Worm (Caenorhabditis elegans) whole organism, midembryonic: ENCODE results near the gene Y51B9A.7.

ENCODE experiments used
- cog-1 ChIP-seq: sonication (generic microtip); optimal IDR thresholded peaks from 2 replicates; lab custom pipeline; 2016; ENCODE audit warnings: missing genetic modification characterization, missing compliant biosample characterization
- flt-1 ChIP-seq: fragments of 200-800 bp; sonication (Bioruptor generic); IDR thresholded peaks from 2 replicates; pipeline ENCODE4 v1.3.6; 2022; ENCODE audit warnings: missing genetic modification characterization, missing compliant biosample characterization
- med-1 ChIP-seq: sonication (generic microtip); optimal IDR thresholded peaks from 2 replicates; lab custom pipeline; 2017; ENCODE audit warnings: missing genetic modification characterization, mild to moderate bottlenecking, missing compliant biosample characterization, antibody characterized with exemption, missing genetic modification reagents; ENCODE audit not compliant: insufficient read depth
- ztf-23 ChIP-seq: fragments of 200-800 bp; sonication (Bioruptor generic); IDR thresholded peaks from 2 replicates; pipeline ENCODE4 v1.3.6; 2022; ENCODE audit warnings: missing genetic modification reagents, missing genetic modification characterization, missing compliant biosample characterization

DNA sequence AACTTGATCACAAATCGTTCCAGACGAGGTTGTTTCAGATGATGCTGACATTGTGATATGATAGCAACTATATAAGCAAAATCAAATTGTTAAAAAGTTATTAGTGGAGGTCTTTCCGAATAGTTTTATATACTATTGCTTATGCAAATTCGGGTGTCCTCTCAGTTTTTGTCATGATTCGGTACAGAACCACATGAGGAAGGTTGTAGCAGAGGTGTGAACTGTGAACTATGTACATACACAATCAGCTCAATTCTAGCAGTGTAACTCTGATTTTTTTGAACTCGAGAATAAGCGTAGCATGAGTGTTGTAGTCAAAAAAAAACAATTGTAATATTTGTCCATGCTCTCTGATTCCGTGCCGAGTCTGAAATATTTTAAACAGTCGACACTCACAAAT lies 3.2 kb downstream of the Y51B9A.7 start, which contains the start of gene Y51B9A.6:
- TF ChIP-seq cog-1 (no peak), ztf-23 (GFP tag; lab: Robert Waterston, UW) (no peak), flt-1 (no peak), med-1 (GFP tag; lab: Kevin White, UChicago) (no peak)
